Worm (Caenorhabditis elegans) whole organism, mixed stage, embryonic: Measurements from ENCODE around the gene Y38H6C.24.

Source experiments
- bed-3 ChIP-seq: fragments of 200-800 bp; sonication (Bioruptor generic); optimal IDR thresholded peaks from 3 replicates; lab custom pipeline; 2018; ENCODE audit warnings: mild to moderate bottlenecking, missing genetic modification characterization, moderate library complexity, missing compliant biosample characterization
- lin-32 ChIP-seq: fragments of 200-800 bp; sonication (Bioruptor generic); optimal IDR thresholded peaks from 2 replicates; lab custom pipeline; 2018; ENCODE audit warnings: mild to moderate bottlenecking, missing genetic modification characterization, missing compliant biosample characterization
- nhr-28 ChIP-seq: fragments of 150-350 bp; optimal IDR thresholded peaks from 2 replicates; lab custom pipeline; 2014; ENCODE audit warnings: missing biosample characterization, missing genetic modification characterization
- pha-4 ChIP-seq: fragments of 150-350 bp; optimal IDR thresholded peaks from 2 replicates; lab custom pipeline; 2018; ENCODE audit warnings: missing biosample characterization, missing genetic modification reagents, missing genetic modification characterization

DNA sequence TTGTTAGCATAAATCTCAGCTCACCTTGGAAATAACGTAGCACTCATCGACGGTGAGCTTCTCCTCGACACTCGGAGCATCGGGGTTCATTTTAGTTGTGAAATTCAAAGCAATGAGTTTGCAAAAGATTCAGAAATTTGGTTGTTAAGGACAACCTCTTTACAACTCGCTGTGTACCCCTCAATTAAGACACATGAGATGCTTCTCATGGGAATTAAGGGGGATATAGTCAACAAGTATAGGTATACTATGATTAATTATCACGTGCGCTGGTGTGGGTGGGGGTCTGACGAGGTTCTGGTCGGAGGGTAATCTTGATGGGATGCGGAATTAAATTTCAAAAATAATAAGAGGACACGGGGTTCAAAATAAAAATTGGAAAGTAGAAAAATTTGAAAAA lies 25.8 kb upstream of the Y38H6C.24 start, which contains the start of gene dct-14:
- no peak for TF ChIP-seq lin-32 (GFP tag; lab: Kevin White, UChicago)
- TF ChIP-seq bed-3 (GFP tag; lab: Kevin White, UChicago): no peak
- TF ChIP-seq nhr-28 (tag; lab: Kevin White, UChicago): no peak
- TF ChIP-seq pha-4 (tag; lab: Kevin White, UChicago): no peak
